Fruit fly (Drosophila melanogaster): ENCODE data around the gene CG9300.

DNA sequence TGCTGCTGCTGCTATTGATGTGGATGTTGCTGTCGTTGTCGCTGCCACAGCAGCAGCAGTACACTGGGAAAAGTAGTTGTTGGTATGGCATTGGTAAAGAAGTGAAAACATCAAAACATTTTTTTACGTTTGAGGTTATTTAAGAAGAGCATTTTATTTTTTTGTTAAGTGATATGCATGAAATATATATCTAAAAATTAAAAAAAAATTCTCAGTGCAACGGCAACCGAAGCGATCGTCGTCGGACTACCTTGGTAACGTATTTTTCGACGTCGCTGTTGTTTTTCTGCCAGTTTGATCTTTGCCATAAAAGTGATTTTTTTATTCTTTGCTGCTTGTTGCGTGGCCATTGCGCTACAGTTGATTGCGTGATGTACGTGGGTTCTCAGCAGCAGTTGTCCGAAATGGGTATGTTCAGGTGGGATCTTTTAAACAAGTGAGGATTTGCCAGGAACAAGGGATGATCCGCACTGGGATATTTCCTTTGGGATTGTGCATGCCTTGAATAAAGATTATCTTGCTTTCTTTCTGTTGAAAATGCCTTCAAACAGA, 8.6 kb downstream of the CG9300 start:
- TF ChIP-seq psq (optimal IDR thresholded peaks at IDR 0.05) = no peak
- no peak for TF ChIP-seq Sin3A (optimal IDR thresholded peaks at IDR 0.05)
